Fruit fly (Drosophila melanogaster) whole organism, embryonic: ENCODE data around the gene Cpr67Fa2.

Experiments
- ATbp ChIP-seq: fragments of 200-800 bp; sonication (Bioruptor generic); optimal IDR thresholded peaks from 2 replicates; lab custom pipeline; 2017; ENCODE audit warnings: missing biosample characterization, mild to moderate bottlenecking, missing genetic modification characterization, missing genetic modification reagents
- Atf6 ChIP-seq: fragments of 200-800 bp; sonication (Bioruptor generic); IDR thresholded peaks from 2 replicates; pipeline ENCODE4 v1.3.6; 2022; ENCODE audit warnings: missing biosample characterization, missing genetic modification characterization
- BtbVII ChIP-seq: fragments of 200-800 bp; sonication (Bioruptor generic); optimal IDR thresholded peaks from 3 replicates; lab custom pipeline; 2017; ENCODE audit warnings: missing biosample characterization, mild to moderate bottlenecking, missing genetic modification characterization
- CG10565 ChIP-seq: fragments of 200-800 bp; sonication (Bioruptor generic); optimal IDR thresholded peaks from 3 replicates; lab custom pipeline; 2016; ENCODE audit warnings: missing biosample characterization, mild to moderate bottlenecking, missing genetic modification characterization
- CG10959 ChIP-seq: fragments of 200-800 bp; sonication (Bioruptor generic); IDR thresholded peaks from 2 replicates; pipeline ENCODE4 v1.3.6; 2022; ENCODE audit warnings: missing biosample characterization, missing genetic modification characterization
- CG11504 ChIP-seq: fragments of 200-800 bp; sonication (Bioruptor generic); optimal IDR thresholded peaks from 3 replicates; lab custom pipeline; 2019; ENCODE audit warnings: missing biosample characterization, mild to moderate bottlenecking, missing genetic modification characterization, moderate library complexity
- CG12236 ChIP-seq: fragments of 200-800 bp; sonication (Bioruptor generic); optimal IDR thresholded peaks from 2 replicates; lab custom pipeline; 2016; ENCODE audit warnings: missing biosample characterization, missing genetic modification characterization
- CG12299 ChIP-seq: fragments of 200-800 bp; sonication (Bioruptor generic); optimal IDR thresholded peaks from 2 replicates; lab custom pipeline; 2018; ENCODE audit warnings: missing biosample characterization, mild to moderate bottlenecking, missing genetic modification characterization
- CG13624 ChIP-seq: fragments of 200-800 bp; sonication (Bioruptor generic); optimal IDR thresholded peaks from 2 replicates; lab custom pipeline; 2016; ENCODE audit warnings: missing biosample characterization, missing genetic modification characterization
- CG13894 ChIP-seq: fragments of 200-800 bp; sonication (Bioruptor generic); optimal IDR thresholded peaks from 3 replicates; lab custom pipeline; 2018; ENCODE audit warnings: missing biosample characterization, mild to moderate bottlenecking, missing genetic modification characterization, moderate library complexity
- CG14441 ChIP-seq: fragments of 200-800 bp; sonication (Bioruptor generic); IDR thresholded peaks from 2 replicates; pipeline ENCODE4 v1.3.6; 2022; ENCODE audit warnings: missing biosample characterization, missing genetic modification characterization
- CG15479 ChIP-seq: fragments of 200-800 bp; sonication (Bioruptor generic); optimal IDR thresholded peaks from 3 replicates; lab custom pipeline; 2019; ENCODE audit warnings: missing biosample characterization, mild to moderate bottlenecking, missing genetic modification characterization, moderate library complexity
- CG16815 ChIP-seq: fragments of 200-800 bp; sonication (Bioruptor generic); optimal IDR thresholded peaks from 3 replicates; lab custom pipeline; 2017; ENCODE audit warnings: missing biosample characterization, mild to moderate bottlenecking, missing genetic modification characterization
- CG2116 ChIP-seq: fragments of 200-800 bp; sonication (Bioruptor generic); optimal IDR thresholded peaks from 3 replicates; lab custom pipeline; 2018; ENCODE audit warnings: missing biosample characterization, mild to moderate bottlenecking, missing genetic modification characterization
- CG2199 ChIP-seq: fragments of 200-800 bp; sonication (Bioruptor generic); IDR thresholded peaks from 3 replicates; pipeline ENCODE4 v1.3.6; 2022; ENCODE audit warnings: missing biosample characterization, missing genetic modification characterization
- CG2875 ChIP-seq: fragments of 200-800 bp; sonication (Bioruptor generic); optimal IDR thresholded peaks from 2 replicates; lab custom pipeline; 2017; ENCODE audit warnings: missing biosample characterization, mild to moderate bottlenecking, missing genetic modification characterization, missing genetic modification reagents
- CG31441 ChIP-seq: fragments of 200-800 bp; sonication (Bioruptor generic); IDR thresholded peaks from 2 replicates; pipeline ENCODE4 v1.3.6; 2022; ENCODE audit warnings: missing biosample characterization, missing genetic modification characterization
- CG3726 ChIP-seq: fragments of 200-800 bp; sonication (Bioruptor generic); IDR thresholded peaks from 3 replicates; pipeline ENCODE4, ENCODE4 v1.3.6; 2022; ENCODE audit warnings: missing biosample characterization, missing genetic modification characterization
- CG4282 ChIP-seq: fragments of 200-800 bp; sonication (Bioruptor generic); optimal IDR thresholded peaks from 2 replicates; lab custom pipeline; 2016; ENCODE audit warnings: missing biosample characterization, missing genetic modification characterization
- CG4424 ChIP-seq: fragments of 200-800 bp; sonication (Bioruptor generic); optimal IDR thresholded peaks from 3 replicates; lab custom pipeline; 2016; ENCODE audit warnings: missing biosample characterization, missing genetic modification characterization
- CG6175 ChIP-seq: fragments of 200-800 bp; sonication (Bioruptor generic); IDR thresholded peaks from 3 replicates; pipeline ENCODE4 v1.3.6; 2022; ENCODE audit warnings: missing biosample characterization, missing genetic modification characterization
- CG6813 ChIP-seq: fragments of 200-800 bp; sonication (Bioruptor generic); optimal IDR thresholded peaks from 2 replicates; lab custom pipeline; 2017; ENCODE audit warnings: missing biosample characterization, missing genetic modification characterization, mild to moderate bottlenecking, moderate library complexity, missing genetic modification reagents
- CG7556 ChIP-seq: fragments of 200-800 bp; sonication (Bioruptor generic); optimal IDR thresholded peaks from 2 replicates; lab custom pipeline; 2017; ENCODE audit warnings: missing biosample characterization, mild to moderate bottlenecking, missing genetic modification characterization
- CG7786 ChIP-seq: fragments of 200-800 bp; sonication (Bioruptor generic); optimal IDR thresholded peaks from 2 replicates; lab custom pipeline; 2016; ENCODE audit warnings: missing biosample characterization, missing genetic modification characterization
- CG8281 ChIP-seq: fragments of 200-800 bp; sonication (Bioruptor generic); optimal IDR thresholded peaks from 2 replicates; lab custom pipeline; 2018; ENCODE audit warnings: missing biosample characterization, mild to moderate bottlenecking, missing genetic modification characterization, moderate library complexity
- CG9932 ChIP-seq: fragments of 200-800 bp; sonication (Bioruptor generic); IDR thresholded peaks from 2 replicates; pipeline ENCODE4 v1.3.6; 2022; ENCODE audit warnings: missing biosample characterization, missing genetic modification characterization
- ERR ChIP-seq: fragments of 200-800 bp; sonication (Bioruptor generic); optimal IDR thresholded peaks from 2 replicates; lab custom pipeline; 2016; ENCODE audit warnings: missing biosample characterization, missing genetic modification characterization
- Fer3 ChIP-seq: fragments of 200-800 bp; sonication (Bioruptor generic); optimal IDR thresholded peaks from 2 replicates; lab custom pipeline; 2018; ENCODE audit warnings: missing biosample characterization, mild to moderate bottlenecking, missing genetic modification characterization, moderate library complexity
- Hmr ChIP-seq: fragments of 200-800 bp; sonication (Bioruptor generic); optimal IDR thresholded peaks from 3 replicates; lab custom pipeline; 2017; ENCODE audit warnings: mild to moderate bottlenecking, missing biosample characterization, missing genetic modification reagents, missing genetic modification characterization
- Nf-YC ChIP-seq: fragments of 200-800 bp; optimal IDR thresholded peaks from 3 replicates; lab custom pipeline; 2019; ENCODE audit warnings: missing biosample characterization, mild to moderate bottlenecking, missing genetic modification characterization, moderate library complexity
- Optix ChIP-seq: fragments of 200-800 bp; sonication (Bioruptor generic); IDR thresholded peaks from 3 replicates; pipeline ENCODE4 v1.3.6; 2022; ENCODE audit warnings: missing biosample characterization, missing genetic modification characterization
- Trl ChIP-seq, 3 experiments: fragments of >200 bp in 2 of 3; fragments of 200-800 bp in 1 of 3; sonication (Bioruptor generic) in 1 of 3; optimal IDR thresholded peaks; 2 replicates in 1 of 3; 3 replicates in 2 of 3; lab custom pipeline; 2016 to 2017; ENCODE audit warnings: missing biosample characterization in 1 of 3, missing genetic modification characterization in 1 of 3
- Usf ChIP-seq: fragments of 200-800 bp; sonication (Bioruptor generic); optimal IDR thresholded peaks from 2 replicates; lab custom pipeline; 2017; ENCODE audit warnings: missing genotype, missing biosample characterization, missing genetic modification characterization
- Xrp1 ChIP-seq: fragments of 200-800 bp; sonication (Bioruptor generic); IDR thresholded peaks from 2 replicates; pipeline ENCODE4 v1.3.6; 2022; ENCODE audit warnings: missing biosample characterization, missing genetic modification characterization
- bab2 ChIP-seq: fragments of 200-800 bp; sonication (Bioruptor generic); optimal IDR thresholded peaks from 2 replicates; lab custom pipeline; 2016; ENCODE audit warnings: missing biosample characterization, missing genetic modification characterization
- chm ChIP-seq: fragments of 200-800 bp; sonication (Bioruptor generic); IDR thresholded peaks from 2 replicates; pipeline ENCODE4 v1.3.6; 2022; ENCODE audit warnings: missing biosample characterization, missing genetic modification characterization
- ci ChIP-seq: fragments of 200-800 bp; sonication (Bioruptor generic); IDR thresholded peaks from 3 replicates; pipeline ENCODE4 v1.3.6; 2022; ENCODE audit warnings: missing biosample characterization, missing genetic modification characterization
- her ChIP-seq: fragments of 200-800 bp; sonication (Bioruptor generic); optimal IDR thresholded peaks from 2 replicates; lab custom pipeline; 2016; ENCODE audit warnings: missing biosample characterization, missing genetic modification characterization
- kay ChIP-seq: fragments of 200-800 bp; sonication (Bioruptor generic); optimal IDR thresholded peaks from 2 replicates; lab custom pipeline; 2016; ENCODE audit warnings: missing biosample characterization, missing genetic modification characterization
- kni ChIP-seq: fragments of 200-800 bp; sonication (Bioruptor generic); optimal IDR thresholded peaks from 3 replicates; lab custom pipeline; 2017; ENCODE audit warnings: mild to moderate bottlenecking, missing biosample characterization, missing genetic modification reagents, missing genetic modification characterization
- nau ChIP-seq: fragments of 200-800 bp; sonication (Bioruptor generic); optimal IDR thresholded peaks from 3 replicates; lab custom pipeline; 2017; ENCODE audit warnings: missing biosample characterization, mild to moderate bottlenecking, missing genetic modification characterization, missing genetic modification reagents
- nmo ChIP-seq: fragments of 200-800 bp; sonication (Bioruptor generic); optimal IDR thresholded peaks from 2 replicates; lab custom pipeline; 2018; ENCODE audit warnings: missing biosample characterization, mild to moderate bottlenecking, missing genetic modification characterization, moderate library complexity
- phol ChIP-seq: fragments of 200-800 bp; sonication (Bioruptor generic); optimal IDR thresholded peaks from 3 replicates; lab custom pipeline; 2018; ENCODE audit warnings: missing biosample characterization, mild to moderate bottlenecking, missing genetic modification characterization, moderate library complexity
- prd ChIP-seq, 3 experiments: fragments of >200 bp in 2 of 3; fragments of 200-800 bp in 1 of 3; sonication (Bioruptor generic) in 1 of 3; optimal IDR thresholded peaks in 2 of 3; IDR thresholded peaks in 1 of 3; 2 replicates in 2 of 3; 3 replicates in 1 of 3; pipeline versions ENCODE4 v1.3.6 to Lab custom; 2017 to 2022; ENCODE audit warnings: missing biosample characterization in 1 of 3, missing genetic modification characterization in 1 of 3
- ranshi ChIP-seq: fragments of 200-800 bp; sonication (Bioruptor generic); IDR thresholded peaks from 2 replicates; pipeline ENCODE4 v1.3.6; 2022; ENCODE audit warnings: missing biosample characterization, missing genetic modification characterization
- slou ChIP-seq: fragments of 200-800 bp; sonication (Bioruptor generic); optimal IDR thresholded peaks from 3 replicates; lab custom pipeline; 2016; ENCODE audit warnings: missing biosample characterization, missing genetic modification characterization
- trem ChIP-seq: fragments of 200-800 bp; optimal IDR thresholded peaks from 3 replicates; lab custom pipeline; 2019; ENCODE audit warnings: missing biosample characterization, mild to moderate bottlenecking, missing genetic modification characterization, moderate library complexity
- twi ChIP-seq: fragments of 200-800 bp; optimal IDR thresholded peaks from 2 replicates; lab custom pipeline; 2019; ENCODE audit warnings: missing biosample characterization, mild to moderate bottlenecking, missing genetic modification characterization, moderate library complexity
- usp ChIP-seq: fragments of >200 bp; optimal IDR thresholded peaks from 2 replicates; lab custom pipeline; 2017; ENCODE audit warnings: missing biosample characterization, missing genetic modification characterization

The Cpr67Fa2 gene

DNA sequence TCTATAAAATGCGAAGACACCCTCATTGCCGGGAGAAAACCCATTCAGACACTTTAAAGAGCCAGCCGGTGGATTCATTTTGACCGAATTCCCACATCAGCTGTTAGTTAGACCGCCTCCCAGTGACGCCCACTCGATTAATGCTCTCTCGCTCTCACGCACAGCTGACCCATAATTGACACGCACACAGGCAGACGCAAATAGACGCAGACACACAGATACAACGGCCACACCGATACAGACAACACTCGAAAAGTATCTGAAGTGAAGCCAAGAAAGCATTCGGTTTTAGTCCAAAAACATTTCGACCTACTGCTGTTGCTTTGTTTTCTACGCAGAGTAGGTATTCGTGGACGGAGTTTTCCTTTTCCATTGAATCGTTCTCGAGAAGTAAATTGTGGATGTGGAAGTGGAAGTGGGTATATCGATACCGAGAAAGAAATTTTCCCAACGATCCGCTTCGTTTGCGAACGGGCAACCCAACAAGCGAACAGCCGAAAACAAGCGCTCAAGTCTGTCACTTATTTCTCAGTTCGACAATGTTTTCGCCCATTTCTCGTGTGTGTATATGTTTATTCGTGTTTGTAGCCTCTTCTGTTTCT, 31.4 kb upstream of the Cpr67Fa2 start (continued):
- TF ChIP-seq chm, result peak; percentile 75; the same call in 1 of the 2 replicates
- peak; percentile 69 for TF ChIP-seq ci (GFP tag; lab: Robert Waterston, UW)
- TF ChIP-seq phol (tag; lab: Kevin White, UChicago), result no peak
- no peak for TF ChIP-seq CG2116
- TF ChIP-seq Nf-YC (tag; lab: Kevin White, UChicago), result peak; percentile 5
- TF ChIP-seq twi (tag; lab: Kevin White, UChicago), result peak; percentile 61
- TF ChIP-seq CG9932 (GFP tag; lab: Robert Waterston, UW), result no peak
- no peak for TF ChIP-seq usp (GFP tag; lab: Kevin White, UChicago)
- TF ChIP-seq CG12299 (tag; lab: Kevin White, UChicago), result no peak
- no peak for TF ChIP-seq nau
- TF ChIP-seq BtbVII (GFP tag; lab: Kevin White, UChicago), result no peak
- TF ChIP-seq prd (optimal IDR thresholded peaks at IDR 0.05; lab: Kevin White, UChicago), result no peak
- peak; percentile 4; the same call in 1 of the 3 replicates for TF ChIP-seq prd (GFP tag; IDR thresholded peaks at IDR 0.05; lab: Robert Waterston, UW)
- no peak for TF ChIP-seq Usf (GFP tag; lab: Kevin White, UChicago)
- TF ChIP-seq CG31441 (GFP tag; lab: Robert Waterston, UW), result 0 out of 2 replicates have a peak, but pooled peaks have one; percentile 19
- no peak for TF ChIP-seq CG10959 (GFP tag; lab: Robert Waterston, UW)
- TF ChIP-seq CG12236 (GFP tag; lab: Kevin White, UChicago), result no peak
- TF ChIP-seq Xrp1, result 0 out of 2 replicates have a peak, but pooled peaks have one; percentile 31
- TF ChIP-seq Fer3, result no peak
- peak; percentile 97; the same call in 2 of the 3 replicates for TF ChIP-seq CG2199 (GFP tag; lab: Robert Waterston, UW)
- TF ChIP-seq Hmr (GFP tag; lab: Kevin White, UChicago), result no peak
- TF ChIP-seq CG6813 (GFP tag; lab: Kevin White, UChicago), result no peak
- TF ChIP-seq CG11504 (tag; lab: Kevin White, UChicago), result no peak
- TF ChIP-seq ERR, result peak; percentile 28
- no peak for TF ChIP-seq kay (GFP tag; lab: Kevin White, UChicago)
- no peak for TF ChIP-seq CG8281 (tag; lab: Kevin White, UChicago)
- no peak for TF ChIP-seq CG7786 (GFP tag; lab: Kevin White, UChicago)
- peak; percentile 47 for TF ChIP-seq her (GFP tag; lab: Kevin White, UChicago)
- TF ChIP-seq CG15479 (GFP tag; lab: Kevin White, UChicago), result peak; percentile 8
- TF ChIP-seq CG4424 (GFP tag; lab: Kevin White, UChicago), result peak; percentile 33
- peak; percentile 5; the same call in 1 of the 2 replicates for TF ChIP-seq ranshi
- TF ChIP-seq trem (tag; lab: Kevin White, UChicago), result peak; percentile 2
- no peak for TF ChIP-seq CG16815 (GFP tag; lab: Kevin White, UChicago)
- TF ChIP-seq Atf6 (GFP tag; lab: Robert Waterston, UW), result 0 out of 2 replicates have a peak, but pooled peaks have one; percentile 41
- peak; percentile 21; the same call in 1 of the 2 replicates for TF ChIP-seq CG14441
- no peak for TF ChIP-seq Optix (GFP tag; lab: Robert Waterston, UW)
- peak; percentile 11 for TF ChIP-seq CG7556 (GFP tag; lab: Kevin White, UChicago)
- TF ChIP-seq ATbp (GFP tag; lab: Kevin White, UChicago), result no peak
- peak; percentile 9 to 22 for TF ChIP-seq Trl (optimal IDR thresholded peaks at IDR 0.05; lab: Kevin White, UChicago)
- TF ChIP-seq Trl (GFP tag; optimal IDR thresholded peaks at IDR 0.05; lab: Kevin White, UChicago), result no peak
- TF ChIP-seq CG10565 (GFP tag; lab: Kevin White, UChicago), result no peak
- peak; percentile 19 for TF ChIP-seq CG4282 (GFP tag; lab: Kevin White, UChicago)
- TF ChIP-seq bab2 (GFP tag; lab: Kevin White, UChicago), result no peak
- no peak for TF ChIP-seq slou (GFP tag; lab: Kevin White, UChicago)
- no peak for TF ChIP-seq nmo (GFP tag; lab: Kevin White, UChicago)
- no peak for TF ChIP-seq CG3726
- peak; percentile 81 for TF ChIP-seq kni
- TF ChIP-seq CG13894 (tag; lab: Kevin White, UChicago), result peak; percentile 74
- TF ChIP-seq CG2875 (GFP tag; lab: Kevin White, UChicago), result no peak
- no peak for TF ChIP-seq CG6175 (GFP tag; lab: Robert Waterston, UW)
- no peak for TF ChIP-seq CG13624 (GFP tag; lab: Kevin White, UChicago)
